Worm (Caenorhabditis elegans): ENCODE data around the gene R105.1.

The R105.1 gene

ce11 chrIV:4633393-4633792, at the start of gene R105.1:
Gene R105.1 (plus strand): TSS chrIV:4633693.
- no peak for TF ChIP-seq lin-13 (GFP tag; optimal IDR thresholded peaks at IDR 0.05)
- TF ChIP-seq ceh-16 (tag; optimal IDR thresholded peaks at IDR 0.05) = no peak
- TF ChIP-seq unc-62 (GFP tag; optimal IDR thresholded peaks at IDR 0.05) = no peak
- no peak for TF ChIP-seq lsy-2 (tag; optimal IDR thresholded peaks at IDR 0.05)
- no peak for TF ChIP-seq sma-3 (GFP tag; optimal IDR thresholded peaks at IDR 0.05)
- no peak for TF ChIP-seq ZK546.5 (tag; optimal IDR thresholded peaks at IDR 0.05)
- TF ChIP-seq nhr-21 (tag; optimal IDR thresholded peaks at IDR 0.05) = no peak
- no peak for TF ChIP-seq mab-5 (tag; optimal IDR thresholded peaks at IDR 0.05)
- TF ChIP-seq nhr-12 (tag; optimal IDR thresholded peaks at IDR 0.05) = no peak
- TF ChIP-seq mdl-1 (tag; optimal IDR thresholded peaks at IDR 0.05) = no peak
- TF ChIP-seq sma-9 (GFP tag; optimal IDR thresholded peaks at IDR 0.05) = no peak
- no peak for TF ChIP-seq sma-9 (tag; optimal IDR thresholded peaks at IDR 0.05)

DNA sequence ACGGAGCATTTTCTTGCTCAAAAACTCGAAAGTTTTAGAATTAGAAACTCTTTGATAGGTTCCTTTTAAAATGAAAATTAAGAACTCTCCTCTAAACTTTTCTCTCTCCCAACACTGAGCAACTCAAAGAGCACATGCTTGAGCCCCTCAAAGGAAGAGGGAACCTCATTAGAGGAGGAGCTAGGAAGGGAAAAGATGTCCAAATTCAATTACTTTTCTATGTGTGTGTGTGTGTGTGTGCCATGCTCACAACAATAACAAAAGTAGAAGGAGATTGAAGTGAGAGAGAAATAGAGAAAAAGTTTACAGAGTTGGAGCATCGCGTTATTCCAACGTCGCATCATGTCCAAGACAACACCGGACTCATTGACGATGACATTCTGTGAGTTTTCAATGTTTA, 47.5 kb upstream of the R105.1 start:
- no peak for TF ChIP-seq nhr-237 (tag; optimal IDR thresholded peaks at IDR 0.05)
- no peak for TF ChIP-seq nhr-10 (tag; optimal IDR thresholded peaks at IDR 0.05)
- TF ChIP-seq alr-1 (tag; optimal IDR thresholded peaks at IDR 0.05) = no peak
- TF ChIP-seq nhr-11 (tag; optimal IDR thresholded peaks at IDR 0.05) = no peak
- no peak for TF ChIP-seq nhr-23 (tag; optimal IDR thresholded peaks at IDR 0.05)
- TF ChIP-seq lin-13 (GFP tag; optimal IDR thresholded peaks at IDR 0.05) = no peak
- no peak for TF ChIP-seq ztf-11 (tag; optimal IDR thresholded peaks at IDR 0.05)
- no peak for TF ChIP-seq unc-62 (GFP tag; optimal IDR thresholded peaks at IDR 0.05)
- TF ChIP-seq sem-4 (tag; optimal IDR thresholded peaks at IDR 0.05) = peak; percentile 76
- no peak for TF ChIP-seq lin-39 (tag; optimal IDR thresholded peaks at IDR 0.05)
- no peak for TF ChIP-seq blmp-1 (tag; optimal IDR thresholded peaks at IDR 0.05; ENCODE audit: insufficient read depth)
- TF ChIP-seq peb-1 (tag; optimal IDR thresholded peaks at IDR 0.05) = no peak
- peak; percentile 54 for TF ChIP-seq C34F6.9 (tag; optimal IDR thresholded peaks at IDR 0.05)
- TF ChIP-seq elt-1 (tag; optimal IDR thresholded peaks at IDR 0.05) = no peak
- no peak for TF ChIP-seq ceh-16 (tag; optimal IDR thresholded peaks at IDR 0.05)
- TF ChIP-seq zag-1 (tag; optimal IDR thresholded peaks at IDR 0.05) = peak; percentile 53
- peak in 1 of 2 experiments; percentile 63 for TF ChIP-seq mdl-1 (tag; optimal IDR thresholded peaks at IDR 0.05)
- TF ChIP-seq ztf-4 (tag; optimal IDR thresholded peaks at IDR 0.05) = no peak
- TF ChIP-seq lsy-2 (tag; optimal IDR thresholded peaks at IDR 0.05) = peak in 1 of 2 experiments; percentile 48
- TF ChIP-seq nhr-21 (tag; optimal IDR thresholded peaks at IDR 0.05) = no peak
- no peak for TF ChIP-seq R02D3.7 (tag; optimal IDR thresholded peaks at IDR 0.05)
- TF ChIP-seq ama-1 (optimal IDR thresholded peaks at IDR 0.05) = no peak
- no peak for TF ChIP-seq fos-1 (tag; optimal IDR thresholded peaks at IDR 0.05)
- TF ChIP-seq mbf-1 (tag; optimal IDR thresholded peaks at IDR 0.05) = no peak
- TF ChIP-seq dmd-4 (tag; optimal IDR thresholded peaks at IDR 0.05) = no peak
- peak; percentile 6 for TF ChIP-seq nhr-6 (tag; optimal IDR thresholded peaks at IDR 0.05)
- TF ChIP-seq sma-9 (GFP tag; optimal IDR thresholded peaks at IDR 0.05) = peak; percentile 18
- TF ChIP-seq sma-9 (tag; optimal IDR thresholded peaks at IDR 0.05) = no peak
- TF ChIP-seq ztf-1 (GFP tag; conservative IDR thresholded peaks at IDR 0.05) = no peak
- no peak for TF ChIP-seq crh-2 (tag; optimal IDR thresholded peaks at IDR 0.05)
- TF ChIP-seq unc-39 (tag; optimal IDR thresholded peaks at IDR 0.05) = no peak
- TF ChIP-seq mab-5 (tag; optimal IDR thresholded peaks at IDR 0.05) = no peak
- TF ChIP-seq elt-3 (tag; optimal IDR thresholded peaks at IDR 0.05) = no peak
- TF ChIP-seq nhr-129 (tag; optimal IDR thresholded peaks at IDR 0.05) = peak; percentile 58
- TF ChIP-seq gmeb-1 (tag; optimal IDR thresholded peaks at IDR 0.05) = no peak

DNA sequence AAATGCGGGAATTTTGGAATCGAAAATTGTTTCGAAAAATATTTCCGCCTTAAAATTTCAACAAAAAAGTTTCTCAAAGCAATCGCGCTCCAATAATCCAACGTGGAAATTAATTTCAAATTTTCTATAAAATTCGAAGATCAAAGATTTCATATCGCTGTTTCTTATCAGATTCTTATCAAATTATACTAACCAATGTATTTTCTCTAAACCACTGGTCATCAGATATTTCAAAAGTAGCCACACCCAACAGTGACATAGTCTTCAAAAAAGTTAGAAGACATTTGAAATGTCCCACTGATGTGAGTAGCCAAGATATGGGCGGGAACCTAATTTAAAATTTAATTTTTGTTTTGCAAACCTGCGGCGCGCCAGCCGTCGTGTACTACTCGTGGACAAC, 46.0 kb upstream of the R105.1 start:
- TF ChIP-seq ama-1 (optimal IDR thresholded peaks at IDR 0.05) = no peak

ce11 chrIV:4588408-4588807, 45.1 kb upstream of the R105.1 start:
- TF ChIP-seq lin-13 (GFP tag; optimal IDR thresholded peaks at IDR 0.05) (no peak), ama-1 (optimal IDR thresholded peaks at IDR 0.05) (no peak), sem-4 (tag; optimal IDR thresholded peaks at IDR 0.05) (no peak), ztf-1 (GFP tag; conservative IDR thresholded peaks at IDR 0.05) (no peak)

- TF ChIP-seq mbf-1 (tag; optimal IDR thresholded peaks at IDR 0.05) = no peak
- TF ChIP-seq unc-39 (tag; optimal IDR thresholded peaks at IDR 0.05) = no peak
- no peak for TF ChIP-seq ztf-4 (tag; optimal IDR thresholded peaks at IDR 0.05)
- no peak for TF ChIP-seq nhr-77 (tag; optimal IDR thresholded peaks at IDR 0.05)
- no peak for TF ChIP-seq gmeb-1 (tag; optimal IDR thresholded peaks at IDR 0.05)
- TF ChIP-seq crh-2 (tag; optimal IDR thresholded peaks at IDR 0.05) = no peak
- TF ChIP-seq peb-1 (tag; optimal IDR thresholded peaks at IDR 0.05) = no peak
- TF ChIP-seq egl-27 (tag; optimal IDR thresholded peaks at IDR 0.05) = no peak
- TF ChIP-seq lin-11 (tag; optimal IDR thresholded peaks at IDR 0.05) = no peak
- no peak for TF ChIP-seq nhr-10 (tag; optimal IDR thresholded peaks at IDR 0.05)
- TF ChIP-seq R02D3.7 (tag; optimal IDR thresholded peaks at IDR 0.05) = no peak
Measured at ce11 chrIV:4596824-4597223, 36.7 kb upstream of the R105.1 start, which contains the start of gene F19C7.3. Gene F19C7.3 (plus strand): TSS chrIV:4597124.

Data from whole organism, L2 larva.